Fruit fly (Drosophila melanogaster): ENCODE results near the gene CG33308.

Gene CG33308

dm6 chr2L:14796542-14796941, 5.6 kb upstream of the CG33308 start, which contains the start of gene CG18420:
Gene CG18420, minus strand, starts transcription at chr2L:14796642.
- TF ChIP-seq CG11294 (GFP tag; IDR thresholded peaks at IDR 0.05) (no peak), Hr38 (GFP tag; optimal IDR thresholded peaks at IDR 0.05) (no peak), CG1621 (tag; optimal IDR thresholded peaks at IDR 0.05) (no peak), Eip93F (GFP tag; optimal IDR thresholded peaks at IDR 0.05) (no peak), CG11902 (GFP tag; optimal IDR thresholded peaks at IDR 0.05) (no peak), fkh (GFP tag; optimal IDR thresholded peaks at IDR 0.05) (no peak), CG6792 (GFP tag; optimal IDR thresholded peaks at IDR 0.05) (no peak), CG8319 (GFP tag; optimal IDR thresholded peaks at IDR 0.05) (no peak), Met (GFP tag; optimal IDR thresholded peaks at IDR 0.05) (no peak), Eip75B (GFP tag; optimal IDR thresholded peaks at IDR 0.05) (no peak), Hr4 (GFP tag; optimal IDR thresholded peaks at IDR 0.05) (no peak), pdm3 (GFP tag; optimal IDR thresholded peaks at IDR 0.05) (no peak), fd85E (GFP tag; optimal IDR thresholded peaks at IDR 0.05) (no peak), spab (GFP tag; optimal IDR thresholded peaks at IDR 0.05) (no peak), CG34406 (GFP tag; optimal IDR thresholded peaks at IDR 0.05) (no peak), net (GFP tag; optimal IDR thresholded peaks at IDR 0.05) (no peak), CG3919 (GFP tag; optimal IDR thresholded peaks at IDR 0.05) (no peak), salr (GFP tag; optimal IDR thresholded peaks at IDR 0.05) (no peak), CG15336 (GFP tag; IDR thresholded peaks at IDR 0.05) (no peak), CG9139 (GFP tag; optimal IDR thresholded peaks at IDR 0.05) (no peak)

- TF ChIP-seq CG11762 (GFP tag; optimal IDR thresholded peaks at IDR 0.05; ENCODE audit: insufficient read depth) (no peak), lz (GFP tag; optimal IDR thresholded peaks at IDR 0.05) (no peak), svp (GFP tag) (no peak), cyc (GFP tag; optimal IDR thresholded peaks at IDR 0.05) (no peak), CG34406 (GFP tag; optimal IDR thresholded peaks at IDR 0.05) (no peak), CG6808 (GFP tag; optimal IDR thresholded peaks at IDR 0.05) (no peak), fkh (GFP tag; optimal IDR thresholded peaks at IDR 0.05) (no peak), CG3919 (GFP tag; optimal IDR thresholded peaks at IDR 0.05) (no peak), CG4318 (GFP tag; optimal IDR thresholded peaks at IDR 0.05) (no peak)
These were observed 4.6 kb upstream of the CG33308 start for dm6 chr2L:14797554-14797953.

- no peak for TF ChIP-seq eg (GFP tag; IDR thresholded peaks at IDR 0.05)
These were observed 8.3 kb downstream of the CG33308 start, which contains the start of gene CG33309 for dm6 chr2L:14810461-14810860. Gene CG33309, plus strand, starts transcription at chr2L:14810761.

- TF ChIP-seq dsx (GFP tag; optimal IDR thresholded peaks at IDR 0.05; ENCODE audit: poor library complexity, severe bottlenecking) = no peak
- peak; percentile 47 for TF ChIP-seq svp (GFP tag)
- no peak for TF ChIP-seq Hr4 (GFP tag; optimal IDR thresholded peaks at IDR 0.05)
- no peak for TF ChIP-seq CG10631 (GFP tag; optimal IDR thresholded peaks at IDR 0.05)
These were observed 39.9 kb downstream of the CG33308 start, which contains the start of gene CG42682 for dm6 chr2L:14842058-14842457. Gene CG42682, plus strand, starts transcription at chr2L:14842358.

- TF ChIP-seq Hr4 (GFP tag; optimal IDR thresholded peaks at IDR 0.05) (no peak), CG7368 (GFP tag; optimal IDR thresholded peaks at IDR 0.05) (no peak), esn (GFP tag; optimal IDR thresholded peaks at IDR 0.05) (no peak), CG6792 (GFP tag; optimal IDR thresholded peaks at IDR 0.05) (no peak), Ets96B (tag; optimal IDR thresholded peaks at IDR 0.05) (no peak), fd85E (GFP tag; optimal IDR thresholded peaks at IDR 0.05) (no peak), CG3032 (tag; optimal IDR thresholded peaks at IDR 0.05) (no peak), CG6276 (GFP tag; optimal IDR thresholded peaks at IDR 0.05) (no peak), ss (GFP tag; optimal IDR thresholded peaks at IDR 0.05) (no peak), CG3919 (GFP tag; optimal IDR thresholded peaks at IDR 0.05) (no peak), Eip93F (GFP tag; optimal IDR thresholded peaks at IDR 0.05) (no peak), fkh (GFP tag; optimal IDR thresholded peaks at IDR 0.05) (no peak), CG6808 (GFP tag; optimal IDR thresholded peaks at IDR 0.05) (no peak), CG15336 (GFP tag; IDR thresholded peaks at IDR 0.05) (no peak), eg (GFP tag; IDR thresholded peaks at IDR 0.05) (no peak), Smox (GFP tag; optimal IDR thresholded peaks at IDR 0.05) (no peak), fd59A (GFP tag; optimal IDR thresholded peaks at IDR 0.05) (no peak)
These were observed 49.5 kb downstream of the CG33308 start, which contains the start of gene CG15279 for dm6 chr2L:14851678-14852077. Gene CG15279, minus strand, starts transcription at chr2L:14851749.
